Fruit fly (Drosophila melanogaster) whole organism, embryonic: ENCODE data around the gene Atg6.

Experiments
- ATbp ChIP-seq: fragments of 200-800 bp; sonication (Bioruptor generic); optimal IDR thresholded peaks from 2 replicates; lab custom pipeline; 2017; ENCODE audit warnings: missing biosample characterization, mild to moderate bottlenecking, missing genetic modification characterization, missing genetic modification reagents
- Atf6 ChIP-seq: fragments of 200-800 bp; sonication (Bioruptor generic); IDR thresholded peaks from 2 replicates; pipeline ENCODE4 v1.3.6; 2022; ENCODE audit warnings: missing biosample characterization, missing genetic modification characterization
- Bdp1 ChIP-seq: fragments of 200-800 bp; sonication (Bioruptor generic); optimal IDR thresholded peaks from 3 replicates; lab custom pipeline; 2016; ENCODE audit warnings: missing biosample characterization, missing genetic modification characterization
- BtbVII ChIP-seq: fragments of 200-800 bp; sonication (Bioruptor generic); optimal IDR thresholded peaks from 3 replicates; lab custom pipeline; 2017; ENCODE audit warnings: missing biosample characterization, mild to moderate bottlenecking, missing genetic modification characterization
- CG10431 ChIP-seq: fragments of 200-800 bp; sonication (Bioruptor generic); optimal IDR thresholded peaks from 3 replicates; lab custom pipeline; 2018; ENCODE audit warnings: missing biosample characterization, mild to moderate bottlenecking, missing genetic modification characterization
- CG10462 ChIP-seq: fragments of 200-800 bp; sonication (Bioruptor generic); optimal IDR thresholded peaks from 2 replicates; lab custom pipeline; 2016; ENCODE audit warnings: missing biosample characterization, missing genetic modification characterization
- CG10565 ChIP-seq: fragments of 200-800 bp; sonication (Bioruptor generic); optimal IDR thresholded peaks from 3 replicates; lab custom pipeline; 2016; ENCODE audit warnings: missing biosample characterization, mild to moderate bottlenecking, missing genetic modification characterization
- CG11247 ChIP-seq: fragments of 200-800 bp; sonication (Bioruptor generic); IDR thresholded peaks from 2 replicates; pipeline ENCODE4 v1.3.6; 2022; ENCODE audit warnings: missing biosample characterization, missing genetic modification characterization
- CG11398 ChIP-seq: fragments of 200-800 bp; sonication (Bioruptor generic); optimal IDR thresholded peaks from 2 replicates; lab custom pipeline; 2016; ENCODE audit warnings: missing biosample characterization, missing genetic modification characterization
- CG11723 ChIP-seq: fragments of 200-800 bp; sonication (Bioruptor generic); optimal IDR thresholded peaks from 2 replicates; lab custom pipeline; 2017; ENCODE audit warnings: missing biosample characterization, mild to moderate bottlenecking, missing genetic modification characterization
- CG12299 ChIP-seq: fragments of 200-800 bp; sonication (Bioruptor generic); optimal IDR thresholded peaks from 2 replicates; lab custom pipeline; 2018; ENCODE audit warnings: missing biosample characterization, mild to moderate bottlenecking, missing genetic modification characterization
- CG12744 ChIP-seq: fragments of 200-800 bp; sonication (Bioruptor generic); optimal IDR thresholded peaks from 2 replicates; lab custom pipeline; 2016; ENCODE audit warnings: missing biosample characterization, missing genetic modification characterization
- CG13296 ChIP-seq: fragments of 200-800 bp; sonication (Bioruptor generic); optimal IDR thresholded peaks from 3 replicates; lab custom pipeline; 2018; ENCODE audit warnings: missing biosample characterization, mild to moderate bottlenecking, missing genetic modification characterization
- CG14965 ChIP-seq: fragments of 200-800 bp; sonication (Bioruptor generic); optimal IDR thresholded peaks from 2 replicates; lab custom pipeline; 2016; ENCODE audit warnings: missing biosample characterization, missing genetic modification characterization, borderline replicate concordance
- CG1647 ChIP-seq: fragments of 200-800 bp; sonication (Bioruptor generic); optimal IDR thresholded peaks from 3 replicates; lab custom pipeline; 2016; ENCODE audit warnings: missing biosample characterization, missing genetic modification characterization
- CG17328 ChIP-seq: fragments of 200-800 bp; sonication (Bioruptor generic); IDR thresholded peaks from 2 replicates; pipeline ENCODE4 v1.3.6; 2022; ENCODE audit warnings: missing biosample characterization, missing genetic modification characterization
- CG17359 ChIP-seq: fragments of 200-800 bp; sonication (Bioruptor generic); optimal IDR thresholded peaks from 3 replicates; lab custom pipeline; 2018; ENCODE audit warnings: missing biosample characterization, mild to moderate bottlenecking, missing genetic modification characterization, moderate library complexity
- CG17802 ChIP-seq: fragments of 200-800 bp; sonication (Bioruptor generic); optimal IDR thresholded peaks from 2 replicates; lab custom pipeline; 2018; ENCODE audit warnings: missing biosample characterization, mild to moderate bottlenecking, missing genetic modification characterization, moderate library complexity
- CG18476 ChIP-seq: fragments of 200-800 bp; sonication (Bioruptor generic); optimal IDR thresholded peaks from 2 replicates; lab custom pipeline; 2016; ENCODE audit warnings: missing biosample characterization, mild to moderate bottlenecking, missing genetic modification characterization
- CG30403 ChIP-seq: fragments of 200-800 bp; sonication (Bioruptor generic); optimal IDR thresholded peaks from 3 replicates; lab custom pipeline; 2016; ENCODE audit warnings: missing biosample characterization, missing genetic modification characterization
- CG31388 ChIP-seq: fragments of 200-800 bp; sonication (Bioruptor generic); optimal IDR thresholded peaks from 2 replicates; lab custom pipeline; 2016; ENCODE audit warnings: missing biosample characterization, missing genetic modification characterization
- CG31441 ChIP-seq: fragments of 200-800 bp; sonication (Bioruptor generic); IDR thresholded peaks from 2 replicates; pipeline ENCODE4 v1.3.6; 2022; ENCODE audit warnings: missing biosample characterization, missing genetic modification characterization
- CG32767 ChIP-seq: fragments of 200-800 bp; sonication (Bioruptor generic); IDR thresholded peaks from 2 replicates; pipeline ENCODE4 v1.3.6; 2022; ENCODE audit warnings: missing biosample characterization, missing genetic modification characterization
- CG33557 ChIP-seq: fragments of 200-800 bp; sonication (Bioruptor generic); optimal IDR thresholded peaks from 2 replicates; lab custom pipeline; 2019; ENCODE audit warnings: missing biosample characterization, mild to moderate bottlenecking, missing genetic modification characterization, moderate library complexity
- CG34224 ChIP-seq: fragments of 200-800 bp; sonication (Bioruptor generic); IDR thresholded peaks from 3 replicates; pipeline ENCODE4 v1.3.6; 2022; ENCODE audit warnings: missing biosample characterization, missing genetic modification characterization; ENCODE audit not compliant: partially characterized antibody
- CG3838 ChIP-seq: fragments of 200-800 bp; sonication (Bioruptor generic); optimal IDR thresholded peaks from 3 replicates; lab custom pipeline; 2016; ENCODE audit warnings: missing biosample characterization, missing genetic modification characterization
- CG6765 ChIP-seq: fragments of 200-800 bp; sonication (Bioruptor generic); optimal IDR thresholded peaks from 3 replicates; lab custom pipeline; 2017; ENCODE audit warnings: missing biosample characterization, mild to moderate bottlenecking, missing genetic modification characterization
- CG7963 ChIP-seq: fragments of 200-800 bp; sonication (Bioruptor generic); IDR thresholded peaks from 3 replicates; pipeline ENCODE4 v1.3.6; 2022; ENCODE audit warnings: missing biosample characterization, missing genetic modification characterization; ENCODE audit not compliant: partially characterized antibody
- Dip3 ChIP-seq: fragments of 200-800 bp; sonication (Bioruptor generic); optimal IDR thresholded peaks from 3 replicates; lab custom pipeline; 2016; ENCODE audit warnings: missing biosample characterization, missing genetic modification characterization
- HLHmδ ChIP-seq: fragments of 200-800 bp; sonication (Bioruptor generic); optimal IDR thresholded peaks from 2 replicates; lab custom pipeline; 2018; ENCODE audit warnings: missing biosample characterization, mild to moderate bottlenecking, missing genetic modification characterization, moderate library complexity
- NC2β ChIP-seq: fragments of 200-800 bp; sonication (Bioruptor generic); optimal IDR thresholded peaks from 2 replicates; lab custom pipeline; 2016; ENCODE audit warnings: missing biosample characterization, missing genetic modification characterization
- Neu2 ChIP-seq: fragments of 200-800 bp; sonication (Bioruptor generic); optimal IDR thresholded peaks from 3 replicates; lab custom pipeline; 2016; ENCODE audit warnings: missing biosample characterization, missing genetic modification characterization, borderline replicate concordance
- Optix ChIP-seq: fragments of 200-800 bp; sonication (Bioruptor generic); IDR thresholded peaks from 3 replicates; pipeline ENCODE4 v1.3.6; 2022; ENCODE audit warnings: missing biosample characterization, missing genetic modification characterization
- Scr ChIP-seq: fragments of 200-800 bp; sonication (Bioruptor generic); IDR thresholded peaks from 2 replicates; pipeline ENCODE4 v1.3.6; 2022; ENCODE audit warnings: missing biosample characterization, missing genetic modification characterization; ENCODE audit not compliant: partially characterized antibody
- abd-A ChIP-seq: fragments of 200-800 bp; sonication (Bioruptor generic); optimal IDR thresholded peaks from 3 replicates; lab custom pipeline; 2019; ENCODE audit warnings: missing biosample characterization, mild to moderate bottlenecking, missing genetic modification characterization, moderate library complexity
- amos ChIP-seq: fragments of 200-800 bp; sonication (Bioruptor generic); IDR thresholded peaks from 2 replicates; pipeline ENCODE4 v1.3.6; 2022; ENCODE audit warnings: missing biosample characterization, missing genetic modification characterization; ENCODE audit not compliant: partially characterized antibody
- corto ChIP-seq: fragments of 200-800 bp; sonication (Bioruptor generic); optimal IDR thresholded peaks from 2 replicates; lab custom pipeline; 2016; ENCODE audit warnings: missing biosample characterization, mild to moderate bottlenecking, missing genetic modification characterization, moderate library complexity
- cwo ChIP-seq: fragments of 200-800 bp; sonication (Bioruptor generic); optimal IDR thresholded peaks from 3 replicates; lab custom pipeline; 2017; ENCODE audit warnings: missing biosample characterization, missing genetic modification characterization, mild to moderate bottlenecking, moderate library complexity, missing genetic modification reagents
- fd102C ChIP-seq: fragments of 200-800 bp; sonication (Bioruptor generic); optimal IDR thresholded peaks from 2 replicates; lab custom pipeline; 2018; ENCODE audit warnings: missing biosample characterization, mild to moderate bottlenecking, missing genetic modification characterization, moderate library complexity
- fd64A ChIP-seq: fragments of 200-800 bp; sonication (Bioruptor generic); optimal IDR thresholded peaks from 3 replicates; lab custom pipeline; 2018; ENCODE audit warnings: missing biosample characterization, mild to moderate bottlenecking, missing genetic modification characterization
- fu2 ChIP-seq: fragments of 200-800 bp; sonication (Bioruptor generic); optimal IDR thresholded peaks from 2 replicates; lab custom pipeline; 2016; ENCODE audit warnings: missing biosample characterization, missing genetic modification characterization
- gce ChIP-seq: fragments of 200-800 bp; sonication (Bioruptor generic); IDR thresholded peaks from 3 replicates; pipeline ENCODE4 v1.3.6; 2022; ENCODE audit warnings: missing biosample characterization, missing genetic modification characterization
- ham ChIP-seq: fragments of 200-800 bp; sonication (Bioruptor generic); IDR thresholded peaks from 2 replicates; pipeline ENCODE4 v1.3.6; 2022; ENCODE audit warnings: missing biosample characterization, missing genetic modification characterization
- run ChIP-seq: fragments of 200-800 bp; sonication (Bioruptor generic); optimal IDR thresholded peaks from 3 replicates; lab custom pipeline; 2018; ENCODE audit warnings: missing biosample characterization, mild to moderate bottlenecking, missing genetic modification characterization
- salm ChIP-seq: fragments of 200-800 bp; sonication (Bioruptor generic); optimal IDR thresholded peaks from 2 replicates; lab custom pipeline; 2018; ENCODE audit warnings: missing biosample characterization, mild to moderate bottlenecking, missing genetic modification characterization
- sd ChIP-seq: fragments of 200-800 bp; sonication (Bioruptor generic); optimal IDR thresholded peaks from 3 replicates; lab custom pipeline; 2018; ENCODE audit warnings: missing biosample characterization, mild to moderate bottlenecking, missing genetic modification characterization, moderate library complexity
- toy ChIP-seq: fragments of 200-800 bp; sonication (Bioruptor generic); IDR thresholded peaks from 2 replicates; pipeline ENCODE4 v1.3.6; 2022; ENCODE audit warnings: missing biosample characterization, missing genetic modification characterization
- trh ChIP-seq: fragments of 200-800 bp; sonication (Bioruptor generic); optimal IDR thresholded peaks from 2 replicates; lab custom pipeline; 2016; ENCODE audit warnings: missing biosample characterization, missing genetic modification characterization

Gene Atg6

dm6 chr3R:24037538-24038265 lies 12.9 kb downstream of the Atg6 start, which contains the start of gene spas (continued):
- TF ChIP-seq CG11247 (GFP tag; lab: Robert Waterston, UW) (peak; percentile 53), CG31388 (GFP tag; lab: Kevin White, UChicago) (no peak), CG30403 (GFP tag; lab: Kevin White, UChicago) (peak; percentile 82), BtbVII (GFP tag; lab: Kevin White, UChicago) (no peak), CG12299 (tag; lab: Kevin White, UChicago) (no peak), corto (no peak), CG14965 (GFP tag; lab: Kevin White, UChicago) (no peak), CG10462 (GFP tag; lab: Kevin White, UChicago) (peak; percentile 15), CG11398 (peak; percentile 42), Atf6 (GFP tag; lab: Robert Waterston, UW) (0 out of 2 replicates have a peak, but pooled peaks have one; percentile 5), trh (GFP tag; lab: Kevin White, UChicago) (no peak), abd-A (no peak), sd (no peak), CG13296 (GFP tag; lab: Kevin White, UChicago) (peak; percentile 37), cwo (GFP tag; lab: Kevin White, UChicago) (no peak), salm (tag; lab: Kevin White, UChicago) (no peak), fd64A (GFP tag; lab: Kevin White, UChicago) (no peak), gce (GFP tag; lab: Robert Waterston, UW) (no peak), Dip3 (GFP tag; lab: Kevin White, UChicago) (peak; percentile 78), CG7963 (GFP tag; lab: Robert Waterston, UW) (peak; percentile 75; the same call in 2 of the 3 replicates), Neu2 (GFP tag; lab: Kevin White, UChicago) (peak; percentile 47), CG33557 (GFP tag; lab: Kevin White, UChicago) (peak; percentile 24), toy (peak; percentile 36; the same call in 1 of the 2 replicates), CG32767 (no peak; the same call in 1 of the 2 replicates), ATbp (GFP tag; lab: Kevin White, UChicago) (no peak), NC2β (no peak), CG3838 (peak; percentile 41), CG10431 (no peak), CG31441 (GFP tag; lab: Robert Waterston, UW) (no peak; the same call in 1 of the 2 replicates), Bdp1 (GFP tag; lab: Kevin White, UChicago) (peak; percentile 65), Scr (GFP tag; lab: Robert Waterston, UW) (peak; percentile 97), CG1647 (GFP tag; lab: Kevin White, UChicago) (peak; percentile 28), CG10565 (GFP tag; lab: Kevin White, UChicago) (no peak), CG6765 (GFP tag; lab: Kevin White, UChicago) (no peak), fu2 (GFP tag; lab: Kevin White, UChicago) (peak; percentile 76), CG12744 (GFP tag; lab: Kevin White, UChicago) (peak; percentile 34), Optix (GFP tag; lab: Robert Waterston, UW) (peak; percentile 76; the same call in 2 of the 3 replicates), fd102C (GFP tag; lab: Kevin White, UChicago) (peak; percentile 31), HLHmδ (GFP tag; lab: Kevin White, UChicago) (no peak), CG17802 (peak; percentile 29), CG11723 (GFP tag; lab: Kevin White, UChicago) (no peak), CG18476 (peak; percentile 43), CG34224 (peak; percentile 86), ham (GFP tag; lab: Robert Waterston, UW) (no peak), CG17328 (GFP tag; lab: Robert Waterston, UW) (peak; percentile 79), amos (GFP tag; lab: Robert Waterston, UW) (peak; percentile 96), CG17359 (tag; lab: Kevin White, UChicago) (peak; percentile 49), run (tag; lab: Kevin White, UChicago) (no peak)
